Worm (Caenorhabditis elegans) whole organism, L3 larva: ENCODE data around the gene W02A2.9.

Experiments
- aly-2 ChIP-seq: fragments of 150-350 bp; optimal IDR thresholded peaks from 2 replicates; lab custom pipeline; 2014; ENCODE audit warnings: missing biosample characterization, missing genetic modification characterization
- elt-3 ChIP-seq, 3 experiments: fragments of 150-350 bp in 1 of 3; sonication (generic microtip) in 2 of 3; optimal IDR thresholded peaks; 2 replicates in 2 of 3; 4 replicates in 1 of 3; lab custom pipeline; 2014 to 2017; ENCODE audit warnings: missing biosample characterization in 3 of 3, missing genetic modification characterization in 3 of 3
- fos-1 ChIP-seq: fragments of 150-350 bp; optimal IDR thresholded peaks from 2 replicates; lab custom pipeline; 2014; ENCODE audit warnings: missing biosample characterization, missing genetic modification characterization
- nhr-77 ChIP-seq: fragments of 150-350 bp; optimal IDR thresholded peaks from 2 replicates; lab custom pipeline; 2014; ENCODE audit warnings: missing biosample characterization, missing genetic modification characterization
- pqm-1 ChIP-seq: fragments of 150-350 bp; optimal IDR thresholded peaks from 2 replicates; lab custom pipeline; 2017; ENCODE audit warnings: missing biosample characterization, missing genetic modification characterization, inconsistent platforms
- tbx-2 ChIP-seq: sonication (generic microtip); optimal IDR thresholded peaks from 2 replicates; lab custom pipeline; 2016; ENCODE audit warnings: mild to moderate bottlenecking, missing genetic modification characterization, missing compliant biosample characterization
- unc-62 ChIP-seq: fragments of 150-350 bp; sonication (generic microtip); optimal IDR thresholded peaks from 4 replicates; lab custom pipeline; 2014; ENCODE audit warnings: missing biosample characterization, missing genetic modification reagents, missing genetic modification characterization

DNA sequence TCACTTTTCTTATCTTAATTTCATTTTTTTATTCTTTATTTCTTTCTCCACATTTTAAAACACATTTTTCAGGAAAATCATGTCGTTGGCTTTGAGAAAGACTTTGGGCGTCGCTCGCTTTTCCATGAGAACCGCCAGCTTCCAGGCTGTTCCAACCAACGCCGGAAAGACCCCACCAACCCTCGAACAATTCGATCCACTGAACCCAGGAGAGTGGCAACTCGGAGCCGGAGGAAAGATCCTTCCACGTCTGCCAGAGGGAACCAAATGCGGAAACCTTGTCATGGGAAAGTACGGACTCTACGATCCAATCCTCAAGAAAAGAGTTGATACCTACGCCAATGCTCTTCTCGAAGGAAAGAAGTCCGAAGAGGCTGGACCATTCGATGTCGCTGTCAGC, 47.4 kb upstream of the W02A2.9 start, which contains the start of gene kdp-1:
- no peak for TF ChIP-seq tbx-2 (tag; lab: Kevin White, UChicago)
- TF ChIP-seq unc-62 (GFP tag; lab: Kevin White, UChicago): no peak
- TF ChIP-seq aly-2 (tag; lab: Kevin White, UChicago): no peak
- TF ChIP-seq pqm-1 (tag; lab: Kevin White, UChicago): no peak
- no peak for TF ChIP-seq elt-3 (tag; optimal IDR thresholded peaks at IDR 0.05; lab: Kevin White, UChicago)
- TF ChIP-seq nhr-77: no peak
- TF ChIP-seq fos-1 (tag; lab: Kevin White, UChicago): no peak
